Fruit fly (Drosophila melanogaster): ENCODE results near the gene Fum2.

The Fum2 gene

DNA sequence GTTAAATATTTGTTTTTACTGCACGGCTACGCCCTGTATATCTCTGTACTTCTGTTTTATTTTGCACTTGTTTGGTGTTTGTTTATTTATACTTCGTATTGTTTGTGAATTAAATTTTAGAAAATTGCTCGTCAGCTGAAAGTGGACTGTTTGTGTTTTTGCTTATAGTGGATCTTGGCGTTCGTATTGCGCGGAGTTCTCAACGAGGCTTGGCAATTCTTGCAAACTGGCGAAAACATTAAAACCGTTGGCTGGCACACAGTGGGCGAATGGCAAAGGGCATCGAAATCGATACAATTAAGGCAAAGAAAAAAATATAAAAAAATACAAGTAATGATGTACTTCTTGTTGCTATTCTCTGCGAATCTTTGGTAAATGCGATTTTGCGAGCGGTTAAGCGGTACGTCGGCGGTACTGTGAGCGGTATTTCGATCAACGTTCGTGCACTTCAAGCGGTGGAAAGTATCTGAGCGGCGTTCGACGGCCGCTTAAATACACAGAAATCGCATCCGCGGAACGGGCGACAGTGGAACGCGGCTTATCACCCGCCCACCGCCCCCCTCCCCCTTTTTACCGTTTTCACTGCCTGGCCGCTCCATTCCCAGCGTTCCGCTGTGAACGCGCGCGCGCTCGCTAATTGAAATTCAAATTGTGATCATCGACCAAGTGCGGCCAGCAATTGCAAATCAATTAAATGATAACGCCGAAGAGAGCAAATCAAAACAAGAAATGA, 45.4 kb downstream of the Fum2 start:
- TF ChIP-seq Rel (GFP tag; optimal IDR thresholded peaks at IDR 0.05): no peak
- peak; percentile 1 for TF ChIP-seq Rel (tag; optimal IDR thresholded peaks at IDR 0.05)
- peak; percentile 64 for TF ChIP-seq Dfd (GFP tag; optimal IDR thresholded peaks at IDR 0.05)
- no peak for TF ChIP-seq br (GFP tag; optimal IDR thresholded peaks at IDR 0.05)
- no peak for TF ChIP-seq h (GFP tag; optimal IDR thresholded peaks at IDR 0.05)

DNA sequence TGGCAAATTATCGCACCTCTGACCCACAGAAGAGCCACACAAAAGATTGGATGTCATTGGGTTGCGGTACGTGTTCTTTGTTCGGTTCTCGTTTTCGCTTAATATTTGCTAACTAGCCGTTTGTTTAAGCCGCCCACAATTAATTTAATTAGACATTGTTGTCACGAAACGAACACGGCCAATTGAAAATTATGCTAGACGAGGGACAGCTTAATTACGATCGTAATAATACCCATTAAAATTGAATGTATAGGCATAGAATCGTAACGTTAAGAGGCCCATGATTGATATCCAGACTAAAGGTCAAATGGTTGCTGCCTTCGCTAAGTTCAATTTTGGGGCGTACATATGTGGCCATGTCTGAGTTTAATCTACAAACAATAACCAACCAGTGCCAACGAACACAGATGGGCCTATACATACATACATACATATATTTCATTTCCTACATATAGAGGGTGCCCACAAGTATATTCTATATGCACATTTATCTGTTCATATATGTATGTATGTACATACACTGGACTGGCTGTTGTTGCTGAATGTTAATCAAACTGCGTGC, 47.1 kb downstream of the Fum2 start:
- TF ChIP-seq Hnf4 (GFP tag; optimal IDR thresholded peaks at IDR 0.05): no peak
- TF ChIP-seq lola (GFP tag; optimal IDR thresholded peaks at IDR 0.05): no peak
- no peak for TF ChIP-seq sv (GFP tag; optimal IDR thresholded peaks at IDR 0.05)
- no peak for TF ChIP-seq Rel (GFP tag; optimal IDR thresholded peaks at IDR 0.05)
- TF ChIP-seq Rel (tag; optimal IDR thresholded peaks at IDR 0.05): no peak
- TF ChIP-seq dl (GFP tag; optimal IDR thresholded peaks at IDR 0.05; ENCODE audit: insufficient read depth in 1 of 2, partially characterized antibody in 2 of 2): no peak
- TF ChIP-seq Myc (optimal IDR thresholded peaks at IDR 0.05): no peak
- no peak for TF ChIP-seq Dif (GFP tag; optimal IDR thresholded peaks at IDR 0.05; ENCODE audit: partially characterized antibody)
- no peak for TF ChIP-seq Jra (GFP tag; optimal IDR thresholded peaks at IDR 0.05)
- no peak for TF ChIP-seq jim (GFP tag; optimal IDR thresholded peaks at IDR 0.05)
- TF ChIP-seq Vsx2 (GFP tag; optimal IDR thresholded peaks at IDR 0.05; ENCODE audit: partially characterized antibody): no peak
- no peak for TF ChIP-seq dsf (GFP tag; optimal IDR thresholded peaks at IDR 0.05; ENCODE audit: borderline replicate concordance)

DNA sequence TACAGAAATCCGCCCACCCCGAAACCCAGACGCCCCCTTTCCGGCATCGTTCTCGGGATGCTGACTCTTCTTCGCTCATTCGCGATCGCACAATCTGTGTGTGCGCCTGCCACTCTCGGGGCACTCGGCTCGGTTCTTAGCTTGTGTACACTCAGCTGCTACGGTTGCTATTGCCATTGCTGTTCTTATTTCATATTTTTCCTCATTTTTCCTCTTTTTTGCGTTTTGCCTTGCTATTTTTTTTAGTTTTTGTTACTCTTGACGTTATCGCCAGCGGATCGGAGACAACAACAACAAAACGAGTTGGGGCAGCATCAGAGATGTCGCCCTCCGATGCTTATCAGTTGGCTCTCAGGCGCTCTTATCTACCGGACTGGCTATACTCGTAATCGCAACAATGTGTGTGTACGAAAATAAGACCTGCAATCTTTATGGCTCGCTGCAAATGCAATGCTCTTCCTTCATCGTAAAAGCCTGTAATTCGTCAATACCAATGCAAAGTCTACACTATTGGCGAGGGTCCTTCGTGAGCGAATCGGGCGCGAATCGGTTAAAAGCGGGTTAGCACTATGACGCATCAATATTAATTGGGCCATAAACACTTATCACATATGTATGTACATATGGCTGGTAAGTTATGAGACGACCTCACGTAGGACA, 49.2 kb downstream of the Fum2 start:
- TF ChIP-seq woc (GFP tag; optimal IDR thresholded peaks at IDR 0.05) (no peak), Sp1 (GFP tag; optimal IDR thresholded peaks at IDR 0.05) (peak; percentile 8)
